Fruit fly (Drosophila melanogaster) whole organism, embryonic: ENCODE results near the gene CG17029.

ENCODE experiments used
- ATbp ChIP-seq: fragments of 200-800 bp; sonication (Bioruptor generic); optimal IDR thresholded peaks from 2 replicates; lab custom pipeline; 2017; ENCODE audit warnings: missing biosample characterization, mild to moderate bottlenecking, missing genetic modification characterization, missing genetic modification reagents
- Atf-2 ChIP-seq: fragments of 200-800 bp; sonication (Bioruptor generic); optimal IDR thresholded peaks from 2 replicates; lab custom pipeline; 2016; ENCODE audit warnings: missing biosample characterization, missing genetic modification characterization
- Blimp-1 ChIP-seq: fragments of 200-800 bp; sonication (Bioruptor generic); optimal IDR thresholded peaks from 3 replicates; lab custom pipeline; 2018; ENCODE audit warnings: missing biosample characterization, missing genetic modification characterization, mild to moderate bottlenecking, moderate library complexity, missing genetic modification reagents
- CG10959 ChIP-seq: fragments of 200-800 bp; sonication (Bioruptor generic); IDR thresholded peaks from 2 replicates; pipeline ENCODE4 v1.3.6; 2022; ENCODE audit warnings: missing biosample characterization, missing genetic modification characterization
- CG11456 ChIP-seq: fragments of 200-800 bp; sonication (Bioruptor generic); IDR thresholded peaks from 3 replicates; pipeline ENCODE4 v1.3.6; 2022; ENCODE audit warnings: missing biosample characterization, missing genetic modification characterization
- CG12219 ChIP-seq: fragments of 200-800 bp; sonication (Bioruptor generic); optimal IDR thresholded peaks from 3 replicates; lab custom pipeline; 2018; ENCODE audit warnings: missing biosample characterization, mild to moderate bottlenecking, missing genetic modification characterization
- CG12236 ChIP-seq: fragments of 200-800 bp; sonication (Bioruptor generic); optimal IDR thresholded peaks from 2 replicates; lab custom pipeline; 2016; ENCODE audit warnings: missing biosample characterization, missing genetic modification characterization
- CG12391 ChIP-seq: fragments of 200-800 bp; sonication (Bioruptor generic); optimal IDR thresholded peaks from 3 replicates; lab custom pipeline; 2018; ENCODE audit warnings: missing biosample characterization, mild to moderate bottlenecking, missing genetic modification characterization, moderate library complexity
- CG13775 ChIP-seq: fragments of 200-800 bp; sonication (Bioruptor generic); optimal IDR thresholded peaks from 3 replicates; lab custom pipeline; 2017; ENCODE audit warnings: missing biosample characterization, mild to moderate bottlenecking, missing genetic modification characterization
- CG14667 ChIP-seq: fragments of 200-800 bp; sonication (Bioruptor generic); IDR thresholded peaks from 2 replicates; pipeline ENCODE4 v1.3.6; 2022; ENCODE audit warnings: missing biosample characterization, missing genetic modification characterization
- CG14965 ChIP-seq: fragments of 200-800 bp; sonication (Bioruptor generic); optimal IDR thresholded peaks from 2 replicates; lab custom pipeline; 2016; ENCODE audit warnings: missing biosample characterization, missing genetic modification characterization, borderline replicate concordance
- CG15011 ChIP-seq: fragments of 200-800 bp; sonication (Bioruptor generic); optimal IDR thresholded peaks from 3 replicates; lab custom pipeline; 2018; ENCODE audit warnings: missing biosample characterization, mild to moderate bottlenecking, missing genetic modification characterization
- CG1647 ChIP-seq: fragments of 200-800 bp; sonication (Bioruptor generic); optimal IDR thresholded peaks from 3 replicates; lab custom pipeline; 2016; ENCODE audit warnings: missing biosample characterization, missing genetic modification characterization
- CG16815 ChIP-seq: fragments of 200-800 bp; sonication (Bioruptor generic); optimal IDR thresholded peaks from 3 replicates; lab custom pipeline; 2017; ENCODE audit warnings: missing biosample characterization, mild to moderate bottlenecking, missing genetic modification characterization
- CG2116 ChIP-seq: fragments of 200-800 bp; sonication (Bioruptor generic); optimal IDR thresholded peaks from 3 replicates; lab custom pipeline; 2018; ENCODE audit warnings: missing biosample characterization, mild to moderate bottlenecking, missing genetic modification characterization
- CG2129 ChIP-seq: fragments of 200-800 bp; sonication (Bioruptor generic); IDR thresholded peaks from 2 replicates; pipeline ENCODE4 v1.3.6; 2022; ENCODE audit warnings: missing biosample characterization, missing genetic modification characterization; ENCODE audit not compliant: partially characterized antibody
- CG2875 ChIP-seq: fragments of 200-800 bp; sonication (Bioruptor generic); optimal IDR thresholded peaks from 2 replicates; lab custom pipeline; 2017; ENCODE audit warnings: missing biosample characterization, mild to moderate bottlenecking, missing genetic modification characterization, missing genetic modification reagents
- CG3995 ChIP-seq: fragments of 200-800 bp; sonication (Bioruptor generic); optimal IDR thresholded peaks from 3 replicates; lab custom pipeline; 2016; ENCODE audit warnings: missing biosample characterization, missing genetic modification characterization
- CG4730 ChIP-seq: fragments of 200-800 bp; sonication (Bioruptor generic); IDR thresholded peaks from 2 replicates; pipeline ENCODE4 v1.3.6; 2022; ENCODE audit warnings: missing biosample characterization, missing genetic modification characterization
- CG7357 ChIP-seq: fragments of 200-800 bp; sonication (Bioruptor generic); IDR thresholded peaks from 3 replicates; pipeline ENCODE4 v1.3.6; 2022; ENCODE audit warnings: missing biosample characterization, missing genetic modification characterization
- CG9876 ChIP-seq: fragments of 200-800 bp; sonication (Bioruptor generic); optimal IDR thresholded peaks from 2 replicates; lab custom pipeline; 2016; ENCODE audit warnings: missing biosample characterization, missing genetic modification characterization
- CoRest ChIP-seq: fragments of 200-800 bp; sonication (Bioruptor generic); optimal IDR thresholded peaks from 3 replicates; lab custom pipeline; 2018; ENCODE audit warnings: missing biosample characterization, mild to moderate bottlenecking, missing genetic modification characterization, moderate library complexity
- Deaf1 ChIP-seq: fragments of 200-800 bp; optimal IDR thresholded peaks from 3 replicates; lab custom pipeline; 2019; ENCODE audit warnings: missing biosample characterization, mild to moderate bottlenecking, missing genetic modification characterization, moderate library complexity
- Dip2 ChIP-seq: fragments of 200-800 bp; sonication (Bioruptor generic); IDR thresholded peaks from 2 replicates; pipeline ENCODE4 v1.3.6; 2022; ENCODE audit warnings: missing biosample characterization, missing genetic modification characterization
- Gsc ChIP-seq: fragments of 200-800 bp; sonication (Bioruptor generic); IDR thresholded peaks from 2 replicates; pipeline ENCODE4 v1.3.6; 2022; ENCODE audit warnings: missing biosample characterization, missing genetic modification characterization
- Hsf ChIP-seq: fragments of 200-800 bp; sonication (Bioruptor generic); optimal IDR thresholded peaks from 3 replicates; lab custom pipeline; 2016; ENCODE audit warnings: missing biosample characterization, missing genetic modification characterization
- Lim3 ChIP-seq: fragments of 200-800 bp; sonication (Bioruptor generic); IDR thresholded peaks from 2 replicates; pipeline ENCODE4 v1.3.6; 2022; ENCODE audit warnings: missing biosample characterization, missing genetic modification characterization
- Myb ChIP-seq: fragments of 200-800 bp; sonication (Bioruptor generic); optimal IDR thresholded peaks from 2 replicates; lab custom pipeline; 2016; ENCODE audit warnings: missing biosample characterization, missing genetic modification characterization
- Spps ChIP-seq: fragments of 200-800 bp; sonication (Bioruptor generic); optimal IDR thresholded peaks from 2 replicates; lab custom pipeline; 2018; ENCODE audit warnings: missing biosample characterization, mild to moderate bottlenecking, missing genetic modification characterization
- Sry-β ChIP-seq: fragments of 200-800 bp; sonication (Bioruptor generic); optimal IDR thresholded peaks from 2 replicates; lab custom pipeline; 2018; ENCODE audit warnings: missing biosample characterization, mild to moderate bottlenecking, missing genetic modification characterization, moderate library complexity
- Ssrp ChIP-seq: fragments of 200-800 bp; sonication (Bioruptor generic); optimal IDR thresholded peaks from 2 replicates; lab custom pipeline; 2018; ENCODE audit warnings: missing biosample characterization, mild to moderate bottlenecking, missing genetic modification characterization, moderate library complexity
- bigmax ChIP-seq: fragments of 200-800 bp; sonication (Bioruptor generic); optimal IDR thresholded peaks from 2 replicates; lab custom pipeline; 2018; ENCODE audit warnings: missing biosample characterization, mild to moderate bottlenecking, missing genetic modification characterization
- cato ChIP-seq: fragments of 200-800 bp; sonication (Bioruptor generic); optimal IDR thresholded peaks from 2 replicates; lab custom pipeline; 2016; ENCODE audit warnings: missing biosample characterization, missing genetic modification characterization, borderline replicate concordance
- chif ChIP-seq, 2 experiments: fragments of 200-800 bp; sonication (Bioruptor generic); optimal IDR thresholded peaks; 3 replicates each; lab custom pipeline; 2016; ENCODE audit warnings: missing biosample characterization in 2 of 2, missing genetic modification characterization in 2 of 2
- ci ChIP-seq: fragments of 200-800 bp; sonication (Bioruptor generic); IDR thresholded peaks from 3 replicates; pipeline ENCODE4 v1.3.6; 2022; ENCODE audit warnings: missing biosample characterization, missing genetic modification characterization
- corto ChIP-seq: fragments of 200-800 bp; sonication (Bioruptor generic); optimal IDR thresholded peaks from 2 replicates; lab custom pipeline; 2016; ENCODE audit warnings: missing biosample characterization, mild to moderate bottlenecking, missing genetic modification characterization, moderate library complexity
- dpn ChIP-seq, 2 experiments: fragments of 200-800 bp; sonication (Bioruptor generic); optimal IDR thresholded peaks; 3 replicates each; lab custom pipeline; 2016; ENCODE audit warnings: missing biosample characterization in 2 of 2, missing genetic modification characterization in 2 of 2
- ems ChIP-seq: fragments of 200-800 bp; sonication (Bioruptor generic); optimal IDR thresholded peaks from 3 replicates; lab custom pipeline; 2016; ENCODE audit warnings: missing biosample characterization, missing genetic modification characterization
- esg ChIP-seq: fragments of 200-800 bp; sonication (Bioruptor generic); conservative IDR thresholded peaks from 2 replicates; pipeline ENCODE4 v1.3.6; 2022; ENCODE audit warnings: missing biosample characterization, missing genetic modification characterization
- fd64A ChIP-seq: fragments of 200-800 bp; sonication (Bioruptor generic); optimal IDR thresholded peaks from 3 replicates; lab custom pipeline; 2018; ENCODE audit warnings: missing biosample characterization, mild to moderate bottlenecking, missing genetic modification characterization
- gce ChIP-seq: fragments of 200-800 bp; sonication (Bioruptor generic); IDR thresholded peaks from 3 replicates; pipeline ENCODE4 v1.3.6; 2022; ENCODE audit warnings: missing biosample characterization, missing genetic modification characterization
- maf-S ChIP-seq: fragments of 200-800 bp; sonication (Bioruptor generic); optimal IDR thresholded peaks from 2 replicates; lab custom pipeline; 2016; ENCODE audit warnings: missing biosample characterization, missing genetic modification characterization
- nom ChIP-seq: fragments of 200-800 bp; sonication (Bioruptor generic); optimal IDR thresholded peaks from 2 replicates; lab custom pipeline; 2017; ENCODE audit warnings: missing biosample characterization, missing genetic modification characterization, mild to moderate bottlenecking, moderate library complexity, missing genetic modification reagents
- odd ChIP-seq: fragments of 200-800 bp; sonication (Bioruptor generic); optimal IDR thresholded peaks from 2 replicates; lab custom pipeline; 2017; ENCODE audit warnings: missing biosample characterization, mild to moderate bottlenecking, missing genetic modification characterization
- pan ChIP-seq, 4 experiments: fragments of >200 bp in 3 of 4; fragments of 200-800 bp in 1 of 4; sonication (Bioruptor generic) in 1 of 4; optimal IDR thresholded peaks in 3 of 4; IDR thresholded peaks in 1 of 4; 2 replicates each; pipeline versions ENCODE4 v1.3.6 to Lab custom; 2017 to 2022; ENCODE audit warnings: missing biosample characterization in 2 of 4, missing genetic modification characterization in 2 of 4, mixed read lengths in 1 of 4
- run ChIP-seq: fragments of 200-800 bp; sonication (Bioruptor generic); optimal IDR thresholded peaks from 3 replicates; lab custom pipeline; 2018; ENCODE audit warnings: missing biosample characterization, mild to moderate bottlenecking, missing genetic modification characterization
- tap ChIP-seq: fragments of 200-800 bp; optimal IDR thresholded peaks from 3 replicates; lab custom pipeline; 2019; ENCODE audit warnings: missing biosample characterization, mild to moderate bottlenecking, missing genetic modification characterization, moderate library complexity
- ttk ChIP-seq: fragments of 200-800 bp; sonication (Bioruptor generic); IDR thresholded peaks from 2 replicates; pipeline ENCODE4 v2.1.2; 2022; ENCODE audit warnings: missing biosample characterization, missing genetic modification characterization
- wor ChIP-seq: fragments of 200-800 bp; sonication (Bioruptor generic); IDR thresholded peaks from 2 replicates; pipeline ENCODE4 v1.3.6; 2022; ENCODE audit warnings: missing biosample characterization, missing genetic modification characterization

CG17029 gene

dm6 chr3L:16027163-16027633, 50.5 kb downstream of the CG17029 start (continued):
- TF ChIP-seq cato (no peak), dpn (GFP tag; optimal IDR thresholded peaks at IDR 0.05; lab: Kevin White, UChicago) (peak in 1 of 2 experiments; percentile 56), Ssrp (tag; lab: Kevin White, UChicago) (no peak), bigmax (GFP tag; lab: Kevin White, UChicago) (no peak), run (tag; lab: Kevin White, UChicago) (peak; percentile 24), CG14965 (GFP tag; lab: Kevin White, UChicago) (no peak), corto (no peak), ems (peak; percentile 13), CG10959 (GFP tag; lab: Robert Waterston, UW) (peak; percentile 48; the same call in 1 of the 2 replicates), Hsf (GFP tag; lab: Kevin White, UChicago) (no peak), ci (GFP tag; lab: Robert Waterston, UW) (peak; percentile 60; the same call in 2 of the 3 replicates), CG16815 (GFP tag; lab: Kevin White, UChicago) (no peak), CG11456 (GFP tag; lab: Robert Waterston, UW) (0 out of 3 replicates have a peak, but pooled peaks have one; percentile 39), Blimp-1 (peak; percentile 53), CG15011 (GFP tag; lab: Kevin White, UChicago) (peak; percentile 61), CG12236 (GFP tag; lab: Kevin White, UChicago) (peak; percentile 0), Spps (peak; percentile 8), CG9876 (no peak), CG7357 (peak; percentile 49; the same call in 1 of the 3 replicates), gce (0 out of 3 replicates have a peak, but pooled peaks have one; percentile 16), pan (optimal IDR thresholded peaks at IDR 0.05; lab: Kevin White, UChicago) (peak in 1 of 2 experiments; percentile 20), pan (GFP tag; optimal IDR thresholded peaks at IDR 0.05 in 1 of 2, IDR thresholded peaks at IDR 0.05 in 1 of 2) (peak in 1 of 2 experiments; percentile 73), Dip2 (GFP tag; lab: Robert Waterston, UW) (no peak), tap (tag; lab: Kevin White, UChicago) (no peak), CG2129 (no peak), CG3995 (GFP tag; lab: Kevin White, UChicago) (no peak), chif (GFP tag; optimal IDR thresholded peaks at IDR 0.05; lab: Kevin White, UChicago) (peak in 1 of 2 experiments; percentile 34), Deaf1 (peak; percentile 8), ttk (GFP tag; lab: Robert Waterston, UW) (peak; percentile 48; the same call in 1 of the 2 replicates), CG1647 (GFP tag; lab: Kevin White, UChicago) (peak; percentile 21), CG13775 (GFP tag; lab: Kevin White, UChicago) (no peak), odd (GFP tag; lab: Kevin White, UChicago) (peak; percentile 71), CG4730 (GFP tag; lab: Robert Waterston, UW) (peak; percentile 19; the same call in 1 of the 2 replicates), CG2116 (GFP tag; lab: Kevin White, UChicago) (peak; percentile 29), ATbp (GFP tag; lab: Kevin White, UChicago) (peak; percentile 69), Myb (peak; percentile 20), CG2875 (GFP tag; lab: Kevin White, UChicago) (peak; percentile 54), fd64A (peak; percentile 80), esg (GFP tag; lab: Robert Waterston, UW) (0 out of 2 replicates have a peak, but pooled peaks have one; percentile 14), Sry-β (GFP tag; lab: Kevin White, UChicago) (peak; percentile 41), wor (GFP tag; lab: Robert Waterston, UW) (no peak), CG14667 (GFP tag; lab: Robert Waterston, UW) (no peak), maf-S (GFP tag; lab: Kevin White, UChicago) (no peak), Lim3 (GFP tag; lab: Robert Waterston, UW) (no peak), CoRest (tag; lab: Kevin White, UChicago) (no peak), CG12391 (tag; lab: Kevin White, UChicago) (peak; percentile 15), Atf-2 (no peak), Gsc (GFP tag; lab: Robert Waterston, UW) (no peak), nom (GFP tag; lab: Kevin White, UChicago) (peak; percentile 76), CG12219 (GFP tag; lab: Kevin White, UChicago) (no peak)
